Worm (Caenorhabditis elegans) whole organism, dauer: ENCODE data around the gene Y37E11AM.2.

Source experiments
- unc-62 ChIP-seq: sonication (generic microtip); optimal IDR thresholded peaks from 2 replicates; lab custom pipeline; 2017; ENCODE audit warnings: missing biosample characterization, missing genetic modification reagents, missing genetic modification characterization

The Y37E11AM.2 gene

DNA sequence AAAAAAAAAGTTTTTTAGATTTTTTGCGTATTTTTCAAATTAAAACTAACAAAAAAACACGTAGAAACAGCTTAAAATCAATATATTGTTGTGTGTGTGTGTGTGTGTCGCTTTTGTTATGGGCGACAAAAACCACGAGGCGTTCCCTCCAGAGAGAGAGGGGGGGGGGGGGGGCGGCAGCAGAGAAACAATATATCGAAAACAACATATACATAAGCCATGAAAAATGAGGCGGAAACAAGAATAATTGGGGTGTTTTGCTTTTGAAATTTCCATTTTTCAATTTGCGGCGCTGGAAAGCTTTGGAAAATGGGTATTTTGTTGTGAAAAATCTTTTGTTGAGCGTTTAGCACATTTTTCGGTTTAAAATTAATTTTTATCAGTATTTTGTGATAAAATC lies at the start of gene Y37E11AM.2:
Y37E11AM.2 (minus strand) TSS at position 101 of the 400 bp plus-strand sequence.
- TF ChIP-seq unc-62 (GFP tag; lab: Kevin White, UChicago): no peak

DNA sequence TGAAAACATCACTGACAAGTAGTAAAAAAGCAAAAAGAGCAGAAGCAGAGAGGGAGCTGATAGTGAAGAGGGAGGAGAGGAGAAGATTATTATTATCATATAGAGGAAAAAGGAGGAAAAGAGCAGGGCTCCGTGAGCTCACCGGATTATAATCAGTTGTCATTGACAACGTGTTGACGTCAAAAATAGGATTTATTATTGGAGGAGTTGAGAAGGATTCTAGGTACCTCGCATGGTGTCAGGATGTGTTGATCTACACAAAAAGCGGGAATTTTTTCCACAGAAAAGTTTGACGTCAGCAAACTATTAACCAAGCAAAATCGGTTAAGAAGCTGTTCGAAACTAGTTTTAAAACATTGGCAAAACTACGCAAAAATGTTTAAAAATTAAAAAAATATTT lies 48.9 kb upstream of the Y37E11AM.2 start:
- no peak for TF ChIP-seq unc-62 (GFP tag; lab: Kevin White, UChicago)

DNA sequence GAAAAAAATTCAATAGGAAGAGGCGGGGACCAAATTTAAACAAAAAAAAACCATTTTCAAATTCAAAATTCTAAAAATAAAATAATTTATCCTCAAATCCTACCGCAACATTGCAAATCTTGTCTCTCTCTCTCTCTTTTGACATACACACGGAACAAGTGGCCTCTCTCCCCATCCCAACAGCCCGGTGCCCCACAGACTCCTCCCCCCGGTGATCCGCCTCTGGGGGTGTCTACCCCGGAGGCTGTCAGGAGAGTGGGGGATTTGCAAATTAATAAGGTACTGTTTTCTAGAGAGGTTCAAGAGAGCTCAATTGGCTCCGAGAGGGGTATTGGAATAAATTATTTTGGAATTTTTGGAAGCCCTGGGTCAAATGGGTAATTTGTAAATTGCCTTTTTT lies 42.5 kb upstream of the Y37E11AM.2 start:
- no peak for TF ChIP-seq unc-62 (GFP tag; lab: Kevin White, UChicago)

DNA sequence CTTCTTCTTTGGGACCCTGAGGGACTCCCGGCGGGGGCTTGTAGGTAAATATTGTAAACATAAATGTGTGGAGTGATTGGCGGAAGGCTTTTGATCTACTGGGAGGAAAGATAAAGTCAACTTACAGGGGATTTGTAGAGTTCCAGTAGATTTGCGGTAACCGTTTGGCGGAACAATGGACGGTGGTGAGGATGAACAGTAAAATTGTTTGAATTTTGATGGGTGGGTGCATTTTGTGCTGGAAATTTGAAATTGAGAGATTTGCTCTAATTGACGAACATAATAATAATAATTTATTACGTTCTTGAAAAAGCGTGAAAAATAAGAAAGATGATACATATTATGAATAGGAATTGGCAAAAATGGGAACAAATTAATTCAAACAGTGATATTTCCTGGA lies 41.3 kb upstream of the Y37E11AM.2 start, which contains the start of gene vab-2:
vab-2 (minus strand) TSS at position 238 of the 400 bp plus-strand sequence.
- no peak for TF ChIP-seq unc-62 (GFP tag; lab: Kevin White, UChicago)

DNA sequence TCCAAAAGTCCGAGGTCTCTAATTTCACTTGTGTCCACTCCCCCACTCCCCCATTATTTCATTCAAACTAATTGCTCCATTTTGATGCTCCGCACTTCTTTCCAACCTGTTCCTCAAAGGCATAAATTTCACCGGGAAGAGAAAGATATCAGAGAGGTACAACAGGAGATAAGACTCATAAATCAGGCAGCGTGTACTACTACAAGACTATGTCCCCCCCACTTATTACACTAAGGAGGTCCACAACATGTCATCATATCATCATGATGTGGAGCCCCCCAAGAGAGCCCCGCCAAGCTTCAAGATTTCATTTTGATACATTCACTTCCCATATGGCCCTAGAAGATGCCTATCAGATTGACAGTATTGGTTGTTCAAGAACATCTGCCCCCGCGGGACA lies 40.2 kb upstream of the Y37E11AM.2 start:
- TF ChIP-seq unc-62 (GFP tag; lab: Kevin White, UChicago): no peak

DNA sequence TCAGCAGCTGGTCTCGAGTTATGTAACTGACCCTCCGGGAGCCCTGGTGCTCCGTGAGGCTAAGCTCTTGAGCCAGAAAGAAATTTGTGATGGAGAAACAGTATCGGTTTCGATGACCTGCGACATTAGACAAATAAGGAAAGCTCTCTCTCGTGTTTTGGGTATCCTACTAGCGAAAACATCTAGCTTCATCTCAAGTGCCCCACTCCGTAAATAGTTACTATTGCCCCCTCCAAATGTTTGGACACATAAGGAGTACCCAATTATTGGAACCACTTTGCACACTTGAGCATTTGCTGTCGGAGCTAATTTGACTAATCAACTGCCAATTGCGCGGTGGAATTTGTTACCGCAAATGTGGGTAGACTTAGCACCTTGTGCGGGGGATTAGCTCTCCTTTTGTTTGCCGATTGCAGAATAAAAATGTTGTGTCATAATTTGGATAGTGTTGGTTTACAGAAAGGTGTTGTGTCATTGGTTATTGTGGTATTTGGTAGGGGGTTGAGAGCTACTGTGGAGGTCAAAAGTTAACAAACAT lies 38.8 kb upstream of the Y37E11AM.2 start:
- no peak for TF ChIP-seq unc-62 (GFP tag; lab: Kevin White, UChicago)

DNA sequence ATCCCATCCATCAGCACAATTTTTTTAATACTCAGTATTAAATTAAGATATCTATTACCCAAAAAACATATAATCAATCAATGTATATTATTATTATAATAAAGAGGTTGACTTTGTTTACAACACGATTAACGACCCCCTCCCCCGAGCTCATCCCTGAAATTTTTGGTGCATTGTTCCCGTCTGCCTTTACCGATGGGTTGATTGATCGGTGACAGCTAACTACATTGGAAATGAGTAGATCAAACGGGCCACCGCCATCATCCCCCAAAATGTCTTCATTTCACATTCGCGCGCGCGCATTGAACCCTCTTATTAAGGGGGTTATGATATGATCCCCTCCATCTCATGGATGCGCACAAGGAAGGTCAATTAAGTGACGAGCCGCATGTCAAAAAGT lies 34.6 kb upstream of the Y37E11AM.2 start:
- TF ChIP-seq unc-62 (GFP tag; lab: Kevin White, UChicago): no peak

DNA sequence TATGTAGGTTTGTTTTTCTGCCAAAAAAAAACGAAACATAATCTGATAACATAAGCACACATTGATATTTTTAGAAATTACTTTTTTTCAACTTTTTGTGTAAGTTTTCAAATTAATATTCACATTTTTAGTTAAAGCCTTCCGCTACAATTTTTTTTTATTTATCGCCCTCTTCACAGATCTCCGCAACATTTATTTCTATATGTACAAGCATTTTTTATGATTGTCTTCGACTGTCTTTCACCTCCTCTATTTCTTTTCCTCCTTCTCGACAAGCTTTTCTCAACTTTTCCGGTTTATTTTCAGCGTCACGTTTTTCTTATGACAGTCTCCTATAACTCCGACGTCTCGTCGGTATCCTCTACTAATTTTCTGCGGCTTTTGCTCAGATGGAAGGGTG lies 30.7 kb upstream of the Y37E11AM.2 start, which contains the start of gene best-20:
best-20 (plus strand) TSS at position 301 of the 400 bp plus-strand sequence.
- TF ChIP-seq unc-62 (GFP tag; lab: Kevin White, UChicago): no peak

DNA sequence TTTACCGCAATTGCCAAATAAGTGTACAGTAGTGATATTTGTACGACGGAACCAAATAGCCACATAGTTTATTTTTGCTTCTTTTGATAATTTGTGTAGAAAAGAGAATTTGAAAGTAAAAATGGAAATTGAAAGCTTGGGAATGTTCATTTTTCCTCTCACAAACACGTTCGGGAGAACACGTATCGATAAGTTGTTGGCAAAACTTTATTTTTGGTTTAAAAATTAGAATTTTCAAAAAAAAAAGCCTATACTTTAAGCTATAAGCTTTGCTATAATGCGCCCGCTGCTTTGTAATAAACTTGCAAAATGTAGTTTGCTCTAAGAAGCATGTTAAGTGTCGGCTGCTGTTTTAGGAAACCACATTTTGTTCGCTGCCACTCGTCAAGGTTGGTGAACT lies 30.1 kb upstream of the Y37E11AM.2 start, which contains the start of gene Y37E11AR.7:
Y37E11AR.7 (minus strand) TSS at position 101 of the 400 bp plus-strand sequence.
- no peak for TF ChIP-seq unc-62 (GFP tag; lab: Kevin White, UChicago)

DNA sequence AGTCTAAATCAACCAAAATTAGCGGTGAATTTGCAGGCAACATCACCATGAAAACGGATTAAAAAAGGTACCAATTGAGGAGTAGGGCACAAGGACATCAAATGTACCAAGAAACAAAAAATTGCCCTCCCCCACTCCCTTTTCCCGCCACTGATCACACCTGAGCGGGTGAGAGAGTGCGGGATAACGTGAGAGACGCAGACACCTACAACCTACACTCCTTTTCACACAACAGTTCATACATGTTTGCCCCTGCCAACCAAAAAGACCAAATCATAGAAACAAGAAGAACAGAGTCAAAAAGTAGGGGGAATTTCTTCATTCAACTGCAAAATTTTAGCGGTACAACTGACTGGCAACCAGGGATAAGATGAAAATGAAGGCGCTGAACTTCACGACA lies 27.0 kb upstream of the Y37E11AM.2 start:
- no peak for TF ChIP-seq unc-62 (GFP tag; lab: Kevin White, UChicago)

DNA sequence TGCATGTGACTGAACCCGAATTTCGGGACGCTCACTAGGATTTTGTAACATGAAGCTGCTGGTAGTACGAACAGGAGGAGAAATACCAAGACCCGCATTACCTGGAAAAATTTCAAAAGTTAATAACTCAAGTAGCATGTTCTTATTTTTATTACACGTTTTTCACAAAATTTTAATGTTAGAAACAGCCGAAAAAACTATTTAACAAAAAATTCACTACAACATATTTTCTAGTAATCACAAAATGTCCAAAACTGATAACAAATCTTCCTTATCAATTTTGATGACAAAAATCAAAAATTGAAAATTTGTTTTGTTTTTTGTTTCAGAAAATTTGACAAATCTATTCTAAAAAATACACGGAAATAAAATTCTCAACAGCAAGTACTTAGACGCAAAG lies 25.7 kb upstream of the Y37E11AM.2 start, which contains the start of gene ugt-45:
ugt-45 (minus strand) TSS at position 101 of the 400 bp plus-strand sequence.
- no peak for TF ChIP-seq unc-62 (GFP tag; lab: Kevin White, UChicago)

DNA sequence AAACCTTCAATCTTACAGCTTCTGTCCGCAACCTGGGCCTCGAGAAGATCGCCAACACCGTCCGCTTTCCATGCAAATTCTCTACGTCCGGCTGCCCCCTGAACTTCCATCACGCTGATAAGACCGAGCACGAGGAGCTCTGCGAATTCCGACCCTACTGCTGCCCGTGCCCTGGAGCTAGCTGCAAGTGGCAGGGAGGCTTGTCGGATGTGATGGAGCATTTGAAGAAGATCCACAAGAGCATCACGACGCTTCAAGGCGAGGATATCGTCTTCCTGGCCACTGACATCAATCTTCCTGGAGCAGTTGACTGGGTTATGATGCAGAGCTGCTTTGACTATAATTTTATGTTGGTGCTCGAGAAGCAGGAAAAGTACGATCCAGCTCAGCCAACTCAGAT lies 20.5 kb upstream of the Y37E11AM.2 start:
- TF ChIP-seq unc-62 (GFP tag; lab: Kevin White, UChicago): no peak

DNA sequence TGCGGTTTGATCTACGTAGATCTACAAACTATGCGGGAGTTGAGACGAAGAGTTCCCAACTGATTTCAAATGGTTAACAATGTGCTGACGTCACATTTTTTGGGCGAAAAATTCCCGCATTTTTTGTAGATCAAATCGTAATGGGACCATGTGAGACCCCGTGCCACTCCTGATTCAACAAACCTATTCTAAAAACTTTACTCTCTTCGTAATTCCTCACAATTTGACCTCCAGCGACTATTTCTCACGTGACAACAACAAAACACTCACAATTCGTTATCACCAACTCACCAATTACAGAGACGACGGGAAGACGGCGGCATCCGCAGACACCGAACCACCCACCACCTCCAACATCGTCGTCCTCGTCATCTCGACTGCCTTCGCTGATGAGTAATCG lies 18.5 kb upstream of the Y37E11AM.2 start, which contains the start of gene siah-1:
siah-1 (plus strand) TSS at position 301 of the 400 bp plus-strand sequence.
- TF ChIP-seq unc-62 (GFP tag; lab: Kevin White, UChicago): no peak

DNA sequence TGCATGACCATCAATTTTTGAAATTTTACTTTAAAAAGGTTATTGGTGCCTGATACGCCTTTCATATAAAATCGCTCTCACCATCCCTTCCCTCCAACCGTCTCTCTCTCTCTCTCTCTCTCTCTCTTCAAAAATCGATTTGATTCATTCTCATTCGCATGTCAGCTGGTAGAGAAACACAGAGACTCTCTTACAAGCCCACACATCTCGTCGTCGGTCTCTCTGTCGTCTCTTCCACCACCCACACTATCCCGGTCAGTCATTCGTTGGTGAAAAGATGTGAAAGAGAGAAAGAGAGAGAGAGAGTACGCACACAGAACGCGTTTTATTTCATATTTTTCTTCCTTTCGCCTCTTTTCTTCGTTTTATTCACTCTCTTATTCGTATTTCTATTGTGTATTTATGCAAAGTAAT lies 17.2 kb upstream of the Y37E11AM.2 start:
- TF ChIP-seq unc-62 (GFP tag; lab: Kevin White, UChicago): no peak

DNA sequence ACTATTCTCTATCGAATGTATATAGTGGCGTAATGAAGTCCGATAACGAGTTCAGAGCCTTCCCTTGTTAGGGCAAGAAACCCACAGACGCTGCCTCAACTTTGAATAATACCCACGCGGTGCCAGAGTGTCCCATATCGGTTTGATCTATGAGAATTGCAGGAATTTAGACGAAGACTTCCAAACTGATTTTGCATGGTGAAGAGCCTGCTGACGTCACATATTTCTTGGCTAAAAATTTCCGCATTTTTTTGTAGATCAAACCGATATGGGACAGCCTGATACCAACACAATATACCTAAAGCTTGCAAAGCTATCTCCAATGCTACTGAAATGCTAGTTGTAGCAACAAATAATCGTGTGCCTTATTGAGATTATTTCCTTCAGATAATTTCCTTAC lies 16.6 kb upstream of the Y37E11AM.2 start:
- TF ChIP-seq unc-62 (GFP tag; lab: Kevin White, UChicago): no peak

DNA sequence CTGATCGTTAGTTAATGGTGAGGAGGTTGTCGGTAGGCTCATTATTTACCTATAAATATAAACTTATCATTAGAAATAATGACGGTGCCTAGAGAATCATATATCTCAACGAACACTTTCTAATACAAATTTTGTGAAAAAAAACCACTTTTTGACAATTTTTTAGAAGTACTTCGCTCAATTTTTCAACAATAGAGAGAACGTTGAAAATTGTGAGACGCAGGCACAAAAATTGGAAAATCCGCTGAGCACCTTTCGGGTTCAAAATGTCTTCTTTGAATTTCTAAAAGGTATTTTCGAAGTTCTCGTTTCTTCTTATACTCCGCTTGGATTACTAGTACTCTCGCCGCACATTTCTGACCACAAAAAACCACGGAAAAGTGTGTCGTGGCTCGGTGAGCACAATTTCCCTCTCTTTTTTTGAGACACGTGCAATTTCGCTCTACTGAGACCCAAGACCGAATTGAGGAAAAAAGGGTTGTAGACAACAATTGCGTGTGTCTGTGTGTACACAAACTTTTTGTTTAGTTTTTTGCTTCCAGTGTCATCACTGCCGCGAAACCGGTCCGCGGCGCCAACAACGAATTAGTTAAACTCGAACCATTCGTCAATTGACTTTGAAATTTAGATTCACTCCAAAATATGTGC lies 15.7 kb upstream of the Y37E11AM.2 start, which contains the start of gene nape-1:
nape-1 (minus strand) TSS at position 51 of the 648 bp plus-strand sequence.
- TF ChIP-seq unc-62 (GFP tag; lab: Kevin White, UChicago): no peak
